Fruit fly (Drosophila melanogaster): ENCODE results near the gene CG11726.

- TF ChIP-seq tj (GFP tag; optimal IDR thresholded peaks at IDR 0.05), result no peak
- no peak for TF ChIP-seq CG14711 (tag; optimal IDR thresholded peaks at IDR 0.05)
- no peak for TF ChIP-seq CG11617 (GFP tag; optimal IDR thresholded peaks at IDR 0.05)
- TF ChIP-seq Mnt (GFP tag; optimal IDR thresholded peaks at IDR 0.05), result no peak
- TF ChIP-seq pad (GFP tag; optimal IDR thresholded peaks at IDR 0.05), result no peak
- no peak for TF ChIP-seq CG5204 (GFP tag; optimal IDR thresholded peaks at IDR 0.05)
- TF ChIP-seq CG33017 (tag; optimal IDR thresholded peaks at IDR 0.05), result no peak
Measured at dm6 chr3L:11397093-11397592, 2.7 kb downstream of the CG11726 start, which contains the start of gene CG44362.
